Worm (Caenorhabditis elegans) whole organism, L4 larva: ENCODE measurements around the gene F19G12.8.

Source experiments
- D1046.2 ChIP-seq: fragments of 200-800 bp; sonication (Bioruptor generic); IDR thresholded peaks from 2 replicates; pipeline ENCODE4 v1.3.6; 2022; ENCODE audit warnings: missing genetic modification characterization, missing compliant biosample characterization
- F44E2.7 ChIP-seq: fragments of 200-800 bp; sonication (Bioruptor generic); IDR thresholded peaks from 2 replicates; pipeline ENCODE4 v2.1.2; 2022; ENCODE audit warnings: missing genetic modification characterization, missing compliant biosample characterization
- F49E8.2 ChIP-seq: sonication (generic microtip); optimal IDR thresholded peaks from 2 replicates; lab custom pipeline; 2016; ENCODE audit warnings: missing compliant biosample characterization, mild to moderate bottlenecking, missing genetic modification characterization, borderline replicate concordance
- T20F7.1 ChIP-seq: fragments of 200-800 bp; sonication (Bioruptor generic); optimal IDR thresholded peaks from 2 replicates; lab custom pipeline; 2018; ENCODE audit warnings: mild to moderate bottlenecking, missing genetic modification characterization, missing compliant biosample characterization
- T26A8.4 ChIP-seq: fragments of 200-800 bp; sonication (Bioruptor generic); IDR thresholded peaks from 2 replicates; pipeline ENCODE4 v1.3.6; 2022; ENCODE audit warnings: missing genetic modification characterization, missing compliant biosample characterization
- Y48G9A.11 ChIP-seq: fragments of 200-800 bp; sonication (Bioruptor generic); IDR thresholded peaks from 2 replicates; pipeline ENCODE4 v1.3.6; 2022; ENCODE audit warnings: missing genetic modification reagents, missing genetic modification characterization, missing compliant biosample characterization
- Y75B8A.6 ChIP-seq: fragments of 200-800 bp; sonication (Bioruptor generic); IDR thresholded peaks from 2 replicates; pipeline ENCODE4 v1.3.6; 2022; ENCODE audit warnings: missing genetic modification reagents, missing genetic modification characterization, missing compliant biosample characterization
- ZK546.5 ChIP-seq, 2 experiments: sonication (generic microtip); optimal IDR thresholded peaks; 2 replicates each; lab custom pipeline; 2017; ENCODE audit warnings: missing biosample characterization in 2 of 2, missing genetic modification characterization in 2 of 2
- aha-1 ChIP-seq: fragments of 150-350 bp; peaks from one replicate; lab custom pipeline; 2014; ENCODE audit warnings: missing biosample characterization, missing genetic modification characterization
- ama-1 ChIP-seq: fragments of 150-350 bp; optimal IDR thresholded peaks from 2 replicates; lab custom pipeline; 2014; ENCODE audit warnings: inconsistent platforms, mixed read lengths
- arid-1 ChIP-seq: fragments of 200-800 bp; sonication (Bioruptor generic); conservative IDR thresholded peaks from 2 replicates; pipeline ENCODE4 v1.3.6; 2022; ENCODE audit warnings: missing genetic modification reagents, missing genetic modification characterization, missing compliant biosample characterization
- ceh-20 ChIP-seq: fragments of 200-800 bp; sonication (Bioruptor generic); IDR thresholded peaks from 2 replicates; pipeline ENCODE4 v1.3.6; 2022; ENCODE audit warnings: missing genetic modification reagents, missing genetic modification characterization, missing compliant biosample characterization
- ceh-62 ChIP-seq: sonication (generic microtip); optimal IDR thresholded peaks from 2 replicates; lab custom pipeline; 2017; ENCODE audit warnings: missing biosample characterization, missing genetic modification characterization
- duxl-1 ChIP-seq: sonication (generic microtip); optimal IDR thresholded peaks from 2 replicates; lab custom pipeline; 2016; ENCODE audit warnings: mild to moderate bottlenecking, missing genetic modification characterization, moderate library complexity, missing compliant biosample characterization; ENCODE audit not compliant: poor library complexity
- dve-1 ChIP-seq: sonication (generic microtip); optimal IDR thresholded peaks from 2 replicates; lab custom pipeline; 2017; ENCODE audit warnings: antibody characterized with exemption, mild to moderate bottlenecking, missing genetic modification characterization, missing compliant biosample characterization; ENCODE audit not compliant: insufficient read depth
- egl-43 ChIP-seq: fragments of 200-800 bp; sonication (Bioruptor generic); IDR thresholded peaks from 2 replicates; pipeline ENCODE4 v1.3.6; 2022; ENCODE audit warnings: missing genetic modification reagents, missing genetic modification characterization, missing compliant biosample characterization
- fos-1 ChIP-seq: fragments of 150-350 bp; optimal IDR thresholded peaks from 2 replicates; lab custom pipeline; 2014; ENCODE audit warnings: missing biosample characterization, missing genetic modification characterization
- hif-1 ChIP-seq, 2 experiments: sonication (generic microtip); optimal IDR thresholded peaks; 2 replicates each; lab custom pipeline; 2016 to 2017; ENCODE audit warnings: missing compliant biosample characterization in 2 of 2, missing genetic modification characterization in 2 of 2, missing genetic modification reagents in 2 of 2, missing genotype in 2 of 2, mild to moderate bottlenecking in 1 of 2
- jun-1 ChIP-seq: fragments of 150-350 bp; optimal IDR thresholded peaks from 2 replicates; lab custom pipeline; 2014; ENCODE audit warnings: missing biosample characterization, missing genetic modification reagents, missing genetic modification characterization
- lin-15B ChIP-seq: fragments of 150-350 bp; sonication (generic microtip); optimal IDR thresholded peaks from 3 replicates; lab custom pipeline; 2014; ENCODE audit warnings: missing biosample characterization, missing genetic modification characterization
- lir-3 ChIP-seq: sonication (generic microtip); optimal IDR thresholded peaks from 2 replicates; lab custom pipeline; 2016; ENCODE audit warnings: mild to moderate bottlenecking, missing genetic modification characterization, missing compliant biosample characterization
- lsy-2 ChIP-seq, 2 experiments: fragments of 150-350 bp in 1 of 2; sonication (generic microtip) in 1 of 2; optimal IDR thresholded peaks; 2 replicates each; lab custom pipeline; 2014 to 2017; ENCODE audit warnings: missing biosample characterization in 2 of 2, missing genetic modification characterization in 2 of 2
- madf-5 ChIP-seq, 2 experiments: fragments of 200-800 bp; sonication (Bioruptor generic); IDR thresholded peaks; 2 replicates each; pipeline ENCODE4 v1.3.6; 2022; ENCODE audit warnings: missing compliant biosample characterization in 2 of 2, missing genetic modification characterization in 2 of 2
- mep-1 ChIP-seq: fragments of 150-350 bp; sonication (generic microtip); optimal IDR thresholded peaks from 3 replicates; lab custom pipeline; 2014; ENCODE audit warnings: missing biosample characterization, missing genetic modification characterization
- mxl-2 ChIP-seq: fragments of 200-800 bp; sonication (Bioruptor generic); conservative IDR thresholded peaks from 2 replicates; pipeline ENCODE4 v1.3.6; 2022; ENCODE audit warnings: missing genetic modification reagents, missing genetic modification characterization, missing compliant biosample characterization
- nhr-102 ChIP-seq: sonication (generic microtip); optimal IDR thresholded peaks from 2 replicates; lab custom pipeline; 2016; ENCODE audit warnings: mild to moderate bottlenecking, missing genetic modification characterization, moderate library complexity, missing compliant biosample characterization
- nhr-237 ChIP-seq: sonication (generic microtip); optimal IDR thresholded peaks from 2 replicates; lab custom pipeline; 2017; ENCODE audit warnings: missing biosample characterization, missing genetic modification characterization
- nhr-42 ChIP-seq: fragments of 200-800 bp; sonication (Bioruptor generic); IDR thresholded peaks from 2 replicates; pipeline ENCODE4 v1.3.6; 2022; ENCODE audit warnings: missing genetic modification characterization, missing compliant biosample characterization
- nhr-48 ChIP-seq: sonication (generic microtip); optimal IDR thresholded peaks from 2 replicates; lab custom pipeline; 2016; ENCODE audit warnings: mild to moderate bottlenecking, missing genetic modification characterization, missing compliant biosample characterization
- nhr-6 ChIP-seq: fragments of 150-350 bp; optimal IDR thresholded peaks from 2 replicates; lab custom pipeline; 2014; ENCODE audit warnings: missing biosample characterization, missing genetic modification characterization
- nhr-76 ChIP-seq: fragments of 150-350 bp; optimal IDR thresholded peaks from 2 replicates; lab custom pipeline; 2014; ENCODE audit warnings: missing biosample characterization, missing genetic modification characterization
- pha-4 ChIP-seq, 2 experiments: fragments of 150-350 bp in 1 of 2; fragments of 200-800 bp in 1 of 2; sonication (Bioruptor generic) in 1 of 2; IDR thresholded peaks in 1 of 2; optimal IDR thresholded peaks in 1 of 2; 2 replicates each; pipeline versions ENCODE4 v1.3.6 to Lab custom; 2014 to 2022; ENCODE audit warnings: missing genetic modification characterization in 2 of 2, missing genetic modification reagents in 2 of 2, missing biosample characterization in 1 of 2, missing compliant biosample characterization in 1 of 2
- pqm-1 ChIP-seq: sonication (generic microtip); optimal IDR thresholded peaks from 2 replicates; lab custom pipeline; 2017; ENCODE audit warnings: missing biosample characterization, missing genetic modification characterization
- rbr-2 ChIP-seq: sonication (generic microtip); optimal IDR thresholded peaks from 2 replicates; lab custom pipeline; 2016; ENCODE audit warnings: missing genotype, missing genetic modification characterization, missing compliant biosample characterization
- saeg-2 ChIP-seq: fragments of 200-800 bp; sonication (Bioruptor generic); IDR thresholded peaks from 2 replicates; pipeline ENCODE4 v1.3.6; 2022; ENCODE audit warnings: missing genetic modification reagents, missing genetic modification characterization, missing compliant biosample characterization
- sdz-12 ChIP-seq: fragments of 200-800 bp; sonication (Bioruptor generic); optimal IDR thresholded peaks from 2 replicates; lab custom pipeline; 2018; ENCODE audit warnings: mild to moderate bottlenecking, missing genetic modification characterization, missing compliant biosample characterization
- set-16 ChIP-seq: fragments of 200-800 bp; sonication (Bioruptor generic); IDR thresholded peaks from 2 replicates; pipeline ENCODE4 v1.3.6; 2022; ENCODE audit warnings: missing genetic modification reagents, missing genetic modification characterization, missing compliant biosample characterization
- snpc-1.2 ChIP-seq: fragments of 200-800 bp; sonication (Bioruptor generic); IDR thresholded peaks from 2 replicates; pipeline ENCODE4 v1.3.6; 2022; ENCODE audit warnings: missing genetic modification reagents, missing genetic modification characterization, missing compliant biosample characterization
- spr-3 ChIP-seq: fragments of 200-800 bp; sonication (Bioruptor generic); optimal IDR thresholded peaks from 2 replicates; lab custom pipeline; 2018; ENCODE audit warnings: mild to moderate bottlenecking, missing genetic modification characterization, missing compliant biosample characterization
- tra-1 ChIP-seq: fragments of 200-800 bp; sonication (Bioruptor generic); IDR thresholded peaks from 2 replicates; pipeline ENCODE4 v1.3.6; 2022; ENCODE audit warnings: missing genetic modification reagents, missing genetic modification characterization, missing compliant biosample characterization
- unc-62 ChIP-seq, 3 experiments: fragments of 150-350 bp in 1 of 3; sonication (generic microtip); optimal IDR thresholded peaks in 2 of 3; peaks in 1 of 3; 1 replicate in 1 of 3; 2 replicates in 2 of 3; lab custom pipeline; 2014 to 2017; ENCODE audit warnings: missing biosample characterization in 3 of 3, missing genetic modification characterization in 3 of 3, missing genetic modification reagents in 3 of 3, missing genotype in 1 of 3
- vab-7 ChIP-seq: fragments of 200-800 bp; sonication (Bioruptor generic); IDR thresholded peaks from 2 replicates; pipeline ENCODE4 v1.3.6; 2022; ENCODE audit warnings: missing genetic modification reagents, missing genetic modification characterization, missing compliant biosample characterization
- ztf-11 ChIP-seq: fragments of 150-350 bp; optimal IDR thresholded peaks from 2 replicates; lab custom pipeline; 2014; ENCODE audit warnings: missing biosample characterization, missing genetic modification characterization
- ztf-7 ChIP-seq: fragments of 150-350 bp; optimal IDR thresholded peaks from 2 replicates; lab custom pipeline; 2014; ENCODE audit warnings: missing biosample characterization, missing genetic modification characterization

The F19G12.8 gene

ce11 chrX:1450352-1450818 is 33.3 kb downstream of the F19G12.8 start, which contains the start of gene W05H7.1 (continued):
- TF ChIP-seq ztf-11 (tag; lab: Kevin White, UChicago) (no peak), pqm-1 (tag; lab: Kevin White, UChicago) (no peak), jun-1 (tag; lab: Kevin White, UChicago) (no peak), D1046.2 (GFP tag; lab: Robert Waterston, UW) (no peak), lin-15B (tag; lab: Kevin White, UChicago) (no peak), madf-5 (GFP tag; IDR thresholded peaks at IDR 0.05; lab: Robert Waterston, UW) (no peak), Y75B8A.6 (GFP tag; lab: Robert Waterston, UW) (no peak), vab-7 (no peak), Y48G9A.11 (GFP tag; lab: Robert Waterston, UW) (no peak), nhr-42 (GFP tag; lab: Robert Waterston, UW) (no peak), ceh-20 (no peak), T20F7.1 (GFP tag; lab: Kevin White, UChicago) (no peak), mep-1 (tag; lab: Kevin White, UChicago) (peak; percentile 62), nhr-237 (tag; lab: Kevin White, UChicago) (no peak), nhr-6 (tag; lab: Kevin White, UChicago) (peak; percentile 54), aha-1 (tag; lab: Kevin White, UChicago) (peak; percentile 94), ZK546.5 (tag; optimal IDR thresholded peaks at IDR 0.05; lab: Kevin White, UChicago) (no peak), dve-1 (tag; lab: Kevin White, UChicago) (peak; percentile 59), ceh-62 (tag; lab: Kevin White, UChicago) (no peak), nhr-48 (tag; lab: Kevin White, UChicago) (no peak), unc-62 (GFP tag; optimal IDR thresholded peaks at IDR 0.05 in 1 of 2; lab: Kevin White, UChicago) (peak in 1 of 2 experiments; percentile 98), unc-62 (tag; optimal IDR thresholded peaks at IDR 0.05; lab: Kevin White, UChicago) (no peak), pha-4 (GFP tag; IDR thresholded peaks at IDR 0.05; lab: Robert Waterston, UW) (no peak), pha-4 (tag; optimal IDR thresholded peaks at IDR 0.05; lab: Kevin White, UChicago) (no peak), fos-1 (tag; lab: Kevin White, UChicago) (no peak), mxl-2 (GFP tag; lab: Robert Waterston, UW) (no peak), lsy-2 (tag; optimal IDR thresholded peaks at IDR 0.05; lab: Kevin White, UChicago) (peak in 1 of 2 experiments; percentile 56), nhr-102 (tag; lab: Kevin White, UChicago) (no peak), rbr-2 (tag; lab: Kevin White, UChicago) (no peak), tra-1 (GFP tag; lab: Robert Waterston, UW) (no peak), egl-43 (GFP tag; lab: Robert Waterston, UW) (no peak), snpc-1.2 (no peak), lir-3 (tag; lab: Kevin White, UChicago) (no peak)

ce11 chrX:1451240-1451639 is 34.1 kb downstream of the F19G12.8 start:
- TF ChIP-seq set-16 = peak; percentile 93
- TF ChIP-seq pha-4 (GFP tag; IDR thresholded peaks at IDR 0.05; lab: Robert Waterston, UW) = no peak
- TF ChIP-seq pha-4 (tag; optimal IDR thresholded peaks at IDR 0.05; lab: Kevin White, UChicago) = no peak

ce11 chrX:1451816-1452602 is 34.9 kb downstream of the F19G12.8 start:
- peak; percentile 7 for TF ChIP-seq ama-1
- peak; percentile 12 for TF ChIP-seq spr-3 (GFP tag; lab: Kevin White, UChicago)
- 0 out of 2 replicates have a peak, but pooled peaks have one; percentile 40 for TF ChIP-seq F44E2.7 (GFP tag; lab: Robert Waterston, UW)
- TF ChIP-seq nhr-76 (tag; lab: Kevin White, UChicago) = no peak
- peak; percentile 5; the same call in 1 of the 2 replicates for TF ChIP-seq egl-43 (GFP tag; lab: Robert Waterston, UW)
- TF ChIP-seq ztf-7 = no peak
- peak; percentile 36 for TF ChIP-seq mep-1 (tag; lab: Kevin White, UChicago)
- TF ChIP-seq nhr-237 (tag; lab: Kevin White, UChicago) = no peak
- TF ChIP-seq F49E8.2 (tag; lab: Kevin White, UChicago) = no peak
- peak; percentile 22 for TF ChIP-seq sdz-12 (GFP tag; lab: Kevin White, UChicago)
- TF ChIP-seq pha-4 (GFP tag; IDR thresholded peaks at IDR 0.05; lab: Robert Waterston, UW) = peak; percentile 7; the same call in 1 of the 2 replicates
- no peak for TF ChIP-seq pha-4 (tag; optimal IDR thresholded peaks at IDR 0.05; lab: Kevin White, UChicago)
- peak; percentile 29 for TF ChIP-seq duxl-1 (tag; lab: Kevin White, UChicago)
- TF ChIP-seq hif-1 (tag; optimal IDR thresholded peaks at IDR 0.05; lab: Kevin White, UChicago) = peak in 1 of 2 experiments; percentile 6
- no peak for TF ChIP-seq saeg-2 (GFP tag; lab: Robert Waterston, UW)
- TF ChIP-seq T26A8.4 (GFP tag; lab: Robert Waterston, UW) = peak; percentile 22
- TF ChIP-seq D1046.2 (GFP tag; lab: Robert Waterston, UW) = 0 out of 2 replicates have a peak, but pooled peaks have one; percentile 35
- peak in 1 of 2 experiments; percentile 43 for TF ChIP-seq lsy-2 (tag; optimal IDR thresholded peaks at IDR 0.05; lab: Kevin White, UChicago)
- peak; percentile 51; the same call in 1 of the 2 replicates for TF ChIP-seq arid-1 (GFP tag; lab: Robert Waterston, UW)
- TF ChIP-seq aha-1 (tag; lab: Kevin White, UChicago) = peak; percentile 75
